Worm (Caenorhabditis elegans): ENCODE results near the gene fbxb-38.

fbxb-38 gene

ce11 chrII:2168374-2168773 lies at the start of gene fbxb-38:
fbxb-38 (minus strand) TSS chrII:2168763.
- TF ChIP-seq ceh-22 (tag; optimal IDR thresholded peaks at IDR 0.05), result no peak
- no peak for TF ChIP-seq mec-3 (tag; optimal IDR thresholded peaks at IDR 0.05; ENCODE audit: borderline replicate concordance)
- TF ChIP-seq dmd-4 (tag; optimal IDR thresholded peaks at IDR 0.05; ENCODE audit: borderline replicate concordance), result no peak

DNA sequence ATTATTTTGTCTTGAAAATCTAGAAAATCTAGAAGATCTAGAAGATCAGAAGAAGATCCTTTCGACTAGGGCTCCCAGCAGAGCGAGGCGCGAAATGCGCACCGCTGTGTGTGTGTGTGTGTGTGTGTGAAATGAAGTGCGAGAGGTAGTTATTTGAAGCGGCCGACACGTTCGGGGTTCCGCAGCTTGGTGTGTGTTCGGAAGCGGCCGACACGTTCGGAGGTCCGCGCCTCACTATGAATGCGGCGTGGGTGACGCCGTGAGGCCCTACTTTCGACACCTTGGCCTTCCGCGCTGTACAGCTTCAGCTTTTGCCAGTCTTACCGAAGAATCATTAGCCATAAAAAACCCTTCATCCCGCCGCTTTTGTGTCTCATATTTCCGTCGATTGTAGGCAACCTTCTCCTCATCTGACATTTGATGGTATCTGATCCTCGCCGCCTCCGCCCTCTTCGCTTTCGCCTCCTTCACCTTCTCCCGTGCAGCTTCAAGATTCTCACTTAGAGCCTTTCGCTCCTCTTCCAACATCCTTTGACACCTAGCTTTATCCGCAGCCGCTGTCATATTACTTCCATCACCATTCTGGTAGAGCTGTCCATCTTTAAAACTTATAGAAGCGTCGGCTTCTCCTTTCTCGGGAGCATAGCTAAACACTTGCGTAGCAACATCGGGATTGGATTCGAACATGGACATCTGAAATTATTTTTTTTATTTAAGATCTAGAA lies 48.5 kb upstream of the fbxb-38 start:
- TF ChIP-seq sox-4 (tag; optimal IDR thresholded peaks at IDR 0.05) (no peak), T23F11.4 (GFP tag; optimal IDR thresholded peaks at IDR 0.05) (no peak), madf-2 (tag; optimal IDR thresholded peaks at IDR 0.05) (no peak)

- peak; percentile 2 for TF ChIP-seq elt-4 (tag; optimal IDR thresholded peaks at IDR 0.05)
- TF ChIP-seq hlh-30 (tag; optimal IDR thresholded peaks at IDR 0.05; ENCODE audit: insufficient read depth), result no peak
Observed at ce11 chrII:2215512-2215911, 46.9 kb upstream of the fbxb-38 start.

- TF ChIP-seq K02D7.2 (tag; optimal IDR thresholded peaks at IDR 0.05), result no peak
- TF ChIP-seq pha-2 (tag; optimal IDR thresholded peaks at IDR 0.05), result no peak
- no peak for TF ChIP-seq C08G9.2 (tag; optimal IDR thresholded peaks at IDR 0.05)
- no peak for TF ChIP-seq nfya-1 (tag; optimal IDR thresholded peaks at IDR 0.05)
- no peak for TF ChIP-seq unc-42 (tag; optimal IDR thresholded peaks at IDR 0.05)
- TF ChIP-seq ahr-1 (tag; optimal IDR thresholded peaks at IDR 0.05), result no peak
- TF ChIP-seq ceh-34 (tag; optimal IDR thresholded peaks at IDR 0.05), result no peak
- TF ChIP-seq ceh-24 (tag; optimal IDR thresholded peaks at IDR 0.05), result no peak
- no peak for TF ChIP-seq syd-9 (tag; optimal IDR thresholded peaks at IDR 0.05)
- no peak for TF ChIP-seq hlh-6 (tag; optimal IDR thresholded peaks at IDR 0.05)
- TF ChIP-seq C38D4.7 (GFP tag; optimal IDR thresholded peaks at IDR 0.05), result no peak
Observed at ce11 chrII:2207812-2208211, 39.2 kb upstream of the fbxb-38 start, which contains the start of gene Y59C2A.1. Y59C2A.1 (plus strand) TSS chrII:2208112.

ce11 chrII:2206064-2206722 lies 37.6 kb upstream of the fbxb-38 start:
- peak; percentile 70 for TF ChIP-seq hlh-8 (tag; optimal IDR thresholded peaks at IDR 0.05)
- no peak for TF ChIP-seq ceh-48 (tag; optimal IDR thresholded peaks at IDR 0.05)

DNA sequence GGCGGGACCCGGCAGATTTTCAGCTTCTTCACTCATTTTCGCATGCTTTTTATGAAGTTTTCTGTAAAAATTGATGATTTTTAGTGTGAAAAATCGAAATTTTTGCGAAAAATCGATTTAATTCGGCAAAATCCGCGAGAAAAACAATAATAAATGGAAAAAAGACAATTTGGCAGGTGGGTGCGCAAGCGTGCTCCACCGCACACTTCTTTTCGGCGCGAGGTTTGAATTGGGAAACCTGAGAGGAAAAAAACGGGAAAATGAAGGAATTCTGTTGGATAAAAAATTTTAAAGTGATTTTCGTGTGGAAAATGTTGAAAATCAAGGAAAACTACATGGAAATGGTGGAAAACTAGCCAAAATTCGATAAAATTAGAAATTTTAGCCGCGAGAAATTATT lies 35.5 kb upstream of the fbxb-38 start, which contains the start of gene Y59C2A.2:
Y59C2A.2 (minus strand) TSS at position 61 of the 400 bp plus-strand sequence.
- TF ChIP-seq syd-9 (tag; optimal IDR thresholded peaks at IDR 0.05) (no peak), fkh-6 (tag; optimal IDR thresholded peaks at IDR 0.05) (no peak), ama-1 (optimal IDR thresholded peaks at IDR 0.05) (no peak), unc-42 (tag; optimal IDR thresholded peaks at IDR 0.05) (peak; percentile 0), elt-4 (tag; optimal IDR thresholded peaks at IDR 0.05) (no peak)

ce11 chrII:2202147-2202546 lies 33.6 kb upstream of the fbxb-38 start:
- no peak for TF ChIP-seq unc-42 (tag; optimal IDR thresholded peaks at IDR 0.05)
- TF ChIP-seq hlh-30 (tag; optimal IDR thresholded peaks at IDR 0.05; ENCODE audit: insufficient read depth), result no peak
- TF ChIP-seq nfya-1 (tag; optimal IDR thresholded peaks at IDR 0.05), result no peak
- TF ChIP-seq ama-1 (optimal IDR thresholded peaks at IDR 0.05), result no peak
- TF ChIP-seq pha-4 (tag; optimal IDR thresholded peaks at IDR 0.05), result no peak
- no peak for TF ChIP-seq F13H6.1 (tag; optimal IDR thresholded peaks at IDR 0.05)
- TF ChIP-seq sdc-2 (tag; optimal IDR thresholded peaks at IDR 0.05), result no peak
- TF ChIP-seq lim-6 (tag; optimal IDR thresholded peaks at IDR 0.05), result no peak
- TF ChIP-seq che-1 (tag; optimal IDR thresholded peaks at IDR 0.05), result no peak
- no peak for TF ChIP-seq pat-9 (tag; optimal IDR thresholded peaks at IDR 0.05)
- TF ChIP-seq unc-3 (GFP tag; conservative IDR thresholded peaks at IDR 0.05), result no peak
- no peak for TF ChIP-seq unc-3 (tag; optimal IDR thresholded peaks at IDR 0.05)
- TF ChIP-seq ceh-45 (GFP tag; IDR thresholded peaks at IDR 0.05), result no peak
- no peak for TF ChIP-seq unc-86 (tag; optimal IDR thresholded peaks at IDR 0.05)
- no peak for TF ChIP-seq pax-1 (tag; optimal IDR thresholded peaks at IDR 0.05)
- TF ChIP-seq fax-1 (tag; optimal IDR thresholded peaks at IDR 0.05), result no peak
- TF ChIP-seq rnt-1 (tag; optimal IDR thresholded peaks at IDR 0.05), result no peak

Data from whole organism, late embryonic.